Worm (Caenorhabditis elegans) whole organism, L3 larva: ENCODE data around the gene smz-1.
A peak's percentile ranks its signal among the peaks of the same experiment; 100 is the strongest.

Experiments
- ZK546.5 ChIP-seq: sonication (generic microtip); optimal IDR thresholded peaks from 2 replicates; lab custom pipeline; 2017; ENCODE audit warnings: missing biosample characterization, missing genetic modification characterization
- aly-2 ChIP-seq: fragments of 150-350 bp; optimal IDR thresholded peaks from 2 replicates; lab custom pipeline; 2014; ENCODE audit warnings: missing biosample characterization, missing genetic modification characterization
- ama-1 ChIP-seq: fragments of 150-350 bp; optimal IDR thresholded peaks from 2 replicates; lab custom pipeline; 2018
- ceh-28 ChIP-seq: fragments of 150-350 bp; optimal IDR thresholded peaks from 2 replicates; lab custom pipeline; 2014; ENCODE audit warnings: missing biosample characterization, missing genetic modification reagents, missing genetic modification characterization
- ceh-82 ChIP-seq: fragments of 150-350 bp; optimal IDR thresholded peaks from 2 replicates; lab custom pipeline; 2014; ENCODE audit warnings: missing biosample characterization, missing genetic modification characterization
- ceh-9 ChIP-seq: sonication (generic microtip); optimal IDR thresholded peaks from 2 replicates; lab custom pipeline; 2018; ENCODE audit warnings: missing biosample characterization, missing genetic modification characterization
- daf-12 ChIP-seq: fragments of 150-350 bp; optimal IDR thresholded peaks from 2 replicates; lab custom pipeline; 2014; ENCODE audit warnings: missing biosample characterization, missing genetic modification reagents, missing genetic modification characterization
- egl-27 ChIP-seq: sonication (generic microtip); optimal IDR thresholded peaks from 4 replicates; lab custom pipeline; 2017; ENCODE audit warnings: missing biosample characterization, missing genetic modification reagents, missing genetic modification characterization
- egl-5 ChIP-seq: fragments of 150-350 bp; optimal IDR thresholded peaks from 2 replicates; lab custom pipeline; 2017; ENCODE audit warnings: missing biosample characterization, missing genetic modification reagents, missing genetic modification characterization, inconsistent platforms
- elt-1 ChIP-seq: fragments of 150-350 bp; optimal IDR thresholded peaks from 2 replicates; lab custom pipeline; 2014; ENCODE audit warnings: missing biosample characterization, missing genetic modification characterization
- elt-2 ChIP-seq: sonication (generic microtip); optimal IDR thresholded peaks from 2 replicates; lab custom pipeline; 2016; ENCODE audit warnings: missing genetic modification reagents, mild to moderate bottlenecking, missing genetic modification characterization, missing compliant biosample characterization
- fkh-10 ChIP-seq: sonication (generic microtip); optimal IDR thresholded peaks from 2 replicates; lab custom pipeline; 2017; ENCODE audit warnings: missing biosample characterization, missing genetic modification reagents, missing genetic modification characterization
- fos-1 ChIP-seq: fragments of 150-350 bp; optimal IDR thresholded peaks from 2 replicates; lab custom pipeline; 2014; ENCODE audit warnings: missing biosample characterization, missing genetic modification characterization
- hmg-11 ChIP-seq: sonication (generic microtip); optimal IDR thresholded peaks from 2 replicates; lab custom pipeline; 2016; ENCODE audit warnings: missing genetic modification characterization, missing compliant biosample characterization
- jun-1 ChIP-seq: fragments of 150-350 bp; optimal IDR thresholded peaks from 2 replicates; lab custom pipeline; 2014; ENCODE audit warnings: missing biosample characterization, missing genetic modification reagents, missing genetic modification characterization
- lin-39 ChIP-seq: fragments of 150-350 bp; optimal IDR thresholded peaks from 2 replicates; lab custom pipeline; 2018; ENCODE audit warnings: missing biosample characterization, missing genetic modification reagents, missing genetic modification characterization
- lsy-12 ChIP-seq: sonication (generic microtip); optimal IDR thresholded peaks from 2 replicates; lab custom pipeline; 2016; ENCODE audit warnings: mild to moderate bottlenecking, missing genetic modification characterization, missing compliant biosample characterization
- mml-1 ChIP-seq: fragments of 150-350 bp; sonication (generic microtip); optimal IDR thresholded peaks from 3 replicates; lab custom pipeline; 2014; ENCODE audit warnings: missing biosample characterization, missing genetic modification characterization
- nfya-1 ChIP-seq: sonication (generic microtip); optimal IDR thresholded peaks from 2 replicates; lab custom pipeline; 2017; ENCODE audit warnings: missing genetic modification characterization, mild to moderate bottlenecking, missing compliant biosample characterization, antibody characterized with exemption, moderate library complexity; ENCODE audit not compliant: insufficient read depth
- nhr-11 ChIP-seq: fragments of 150-350 bp; optimal IDR thresholded peaks from 2 replicates; lab custom pipeline; 2014; ENCODE audit warnings: missing biosample characterization, missing genetic modification characterization
- nhr-12 ChIP-seq: fragments of 150-350 bp; optimal IDR thresholded peaks from 2 replicates; lab custom pipeline; 2014; ENCODE audit warnings: missing biosample characterization, missing genetic modification characterization
- nhr-28 ChIP-seq: fragments of 150-350 bp; optimal IDR thresholded peaks from 2 replicates; lab custom pipeline; 2014; ENCODE audit warnings: missing biosample characterization, missing genetic modification characterization
- nhr-43 ChIP-seq: sonication (generic microtip); optimal IDR thresholded peaks from 2 replicates; lab custom pipeline; 2016; ENCODE audit warnings: mild to moderate bottlenecking, missing genetic modification characterization, missing compliant biosample characterization; ENCODE audit not compliant: poor library complexity, severe bottlenecking
- nhr-67 ChIP-seq: fragments of 150-350 bp; optimal IDR thresholded peaks from 2 replicates; lab custom pipeline; 2014; ENCODE audit warnings: missing biosample characterization, missing genetic modification characterization
- nhr-76 ChIP-seq: fragments of 150-350 bp; sonication (generic microtip); optimal IDR thresholded peaks from 5 replicates; lab custom pipeline; 2014; ENCODE audit warnings: missing biosample characterization, missing genetic modification characterization
- nhr-77 ChIP-seq: fragments of 150-350 bp; optimal IDR thresholded peaks from 2 replicates; lab custom pipeline; 2014; ENCODE audit warnings: missing biosample characterization, missing genetic modification characterization
- pha-4 ChIP-seq: fragments of 150-350 bp; optimal IDR thresholded peaks from 2 replicates; lab custom pipeline; 2014; ENCODE audit warnings: missing biosample characterization, missing genetic modification reagents, missing genetic modification characterization
- pqm-1 ChIP-seq: fragments of 150-350 bp; optimal IDR thresholded peaks from 2 replicates; lab custom pipeline; 2017; ENCODE audit warnings: missing biosample characterization, missing genetic modification characterization, inconsistent platforms
- sea-2 ChIP-seq: fragments of 150-350 bp; sonication (generic microtip); optimal IDR thresholded peaks from 4 replicates; lab custom pipeline; 2014; ENCODE audit warnings: missing biosample characterization, missing genetic modification reagents, missing genetic modification characterization
- skn-1 ChIP-seq: fragments of 150-350 bp; optimal IDR thresholded peaks from 2 replicates; lab custom pipeline; 2014; ENCODE audit warnings: missing biosample characterization, missing genetic modification characterization
- snpc-4 ChIP-seq: fragments of 150-350 bp; optimal IDR thresholded peaks from 2 replicates; lab custom pipeline; 2014; ENCODE audit warnings: missing biosample characterization, missing genetic modification characterization
- tbx-2 ChIP-seq: sonication (generic microtip); optimal IDR thresholded peaks from 2 replicates; lab custom pipeline; 2016; ENCODE audit warnings: mild to moderate bottlenecking, missing genetic modification characterization, missing compliant biosample characterization
- unc-39 ChIP-seq: sonication (generic microtip); optimal IDR thresholded peaks from 4 replicates; lab custom pipeline; 2017; ENCODE audit warnings: missing biosample characterization, missing genetic modification characterization
- unc-62 ChIP-seq: fragments of 150-350 bp; sonication (generic microtip); optimal IDR thresholded peaks from 4 replicates; lab custom pipeline; 2014; ENCODE audit warnings: missing biosample characterization, missing genetic modification reagents, missing genetic modification characterization
- zag-1 ChIP-seq: fragments of 150-350 bp; optimal IDR thresholded peaks from 2 replicates; lab custom pipeline; 2014; ENCODE audit warnings: missing biosample characterization, missing genetic modification characterization
- ztf-11 ChIP-seq: fragments of 150-350 bp; optimal IDR thresholded peaks from 2 replicates; lab custom pipeline; 2014; ENCODE audit warnings: missing biosample characterization, missing genetic modification characterization
- ztf-4 ChIP-seq: fragments of 150-350 bp; optimal IDR thresholded peaks from 2 replicates; lab custom pipeline; 2014; ENCODE audit warnings: missing biosample characterization, missing genetic modification characterization

The smz-1 gene

DNA sequence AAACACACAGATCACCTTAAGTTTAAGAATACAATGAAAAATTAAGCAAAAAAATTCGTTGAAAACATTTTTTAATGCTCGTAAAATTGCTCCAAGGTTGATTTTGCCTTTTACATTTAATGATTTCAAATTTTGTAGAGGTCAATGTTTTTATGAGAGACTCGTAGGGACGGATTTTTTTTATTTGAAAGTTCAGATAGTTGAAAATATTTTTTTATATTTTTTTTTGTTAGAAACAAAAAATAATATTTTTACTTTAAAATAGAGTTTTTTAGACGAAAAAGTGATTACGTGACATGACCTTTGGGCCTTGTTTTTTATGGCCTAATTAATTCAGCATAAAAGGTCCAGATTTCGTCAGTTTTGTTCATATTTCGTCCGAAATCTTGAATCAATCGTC, at the start of gene smz-1:
Gene smz-1 (plus strand): TSS at position 301 of the 400 bp plus-strand sequence.
- no peak for TF ChIP-seq ZK546.5 (tag; lab: Kevin White, UChicago)
- TF ChIP-seq egl-27 (tag; lab: Kevin White, UChicago), result no peak
- TF ChIP-seq nhr-77, result no peak
- no peak for TF ChIP-seq nhr-12 (tag; lab: Kevin White, UChicago)
- no peak for TF ChIP-seq egl-5 (tag; lab: Kevin White, UChicago)
- TF ChIP-seq mml-1 (tag; lab: Kevin White, UChicago), result no peak
- TF ChIP-seq lsy-12 (tag; lab: Kevin White, UChicago), result no peak
- TF ChIP-seq daf-12 (tag; lab: Kevin White, UChicago), result no peak
- TF ChIP-seq ztf-4, result no peak
- TF ChIP-seq pqm-1 (tag; lab: Kevin White, UChicago), result no peak
- TF ChIP-seq pha-4 (tag; lab: Kevin White, UChicago), result no peak

DNA sequence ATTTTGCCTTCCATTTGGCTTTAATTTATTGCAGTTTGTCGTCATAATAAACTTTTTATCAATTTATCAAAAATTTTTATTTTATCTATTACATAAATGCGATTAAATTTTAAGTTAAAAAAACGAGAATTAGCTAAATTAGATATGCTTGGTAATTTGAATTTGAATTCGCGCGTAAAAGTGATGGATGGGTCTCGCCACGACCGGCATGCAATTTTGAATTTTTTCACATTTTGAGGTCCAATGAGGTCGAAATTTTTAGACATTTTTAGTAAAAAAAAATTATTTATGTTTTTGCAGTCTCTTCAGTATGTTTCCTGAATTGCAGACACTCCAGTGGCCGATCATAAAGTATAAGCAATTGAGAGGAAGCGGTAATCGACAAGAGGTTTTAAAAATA, 46.2 kb upstream of the smz-1 start, which contains the start of gene dsb-1:
Gene dsb-1 (plus strand): TSS at position 301 of the 400 bp plus-strand sequence.
- no peak for TF ChIP-seq egl-27 (tag; lab: Kevin White, UChicago)
- no peak for TF ChIP-seq lin-39 (tag; lab: Kevin White, UChicago)
- no peak for TF ChIP-seq unc-62
- no peak for TF ChIP-seq ama-1 (lab: Kevin White, UChicago)
- TF ChIP-seq nhr-11 (tag; lab: Kevin White, UChicago), result no peak
- TF ChIP-seq sea-2 (GFP tag; lab: Kevin White, UChicago), result no peak
- TF ChIP-seq elt-1 (tag; lab: Kevin White, UChicago), result no peak
- TF ChIP-seq snpc-4 (tag; lab: Kevin White, UChicago), result no peak
- no peak for TF ChIP-seq elt-2 (tag; lab: Kevin White, UChicago)
- no peak for TF ChIP-seq mml-1 (tag; lab: Kevin White, UChicago)
- no peak for TF ChIP-seq ztf-4

DNA sequence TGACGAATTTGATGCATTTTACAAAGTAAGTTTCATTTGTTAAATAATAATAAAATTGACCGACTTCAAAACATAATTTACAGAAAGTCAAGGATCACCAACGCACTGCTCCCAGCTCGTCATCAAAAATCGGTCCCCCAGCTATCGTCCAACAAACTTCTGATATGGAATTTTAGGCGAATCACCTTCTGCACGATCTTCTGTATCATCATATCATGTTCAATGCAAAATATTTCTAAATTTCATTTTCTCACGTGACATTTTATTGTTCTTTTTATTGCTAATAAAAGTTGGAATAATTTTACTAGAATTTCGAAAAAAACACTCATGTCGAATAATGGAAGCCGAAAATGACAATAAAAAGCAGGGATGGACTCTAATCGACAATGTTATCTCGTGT, 44.7 kb upstream of the smz-1 start, which contains the start of gene acl-13:
Gene acl-13 (plus strand): TSS at position 301 of the 400 bp plus-strand sequence.
- TF ChIP-seq ZK546.5 (tag; lab: Kevin White, UChicago) (no peak), pha-4 (tag; lab: Kevin White, UChicago) (no peak), nhr-76 (tag; lab: Kevin White, UChicago) (no peak), nhr-11 (tag; lab: Kevin White, UChicago) (no peak), daf-12 (tag; lab: Kevin White, UChicago) (no peak), lsy-12 (tag; lab: Kevin White, UChicago) (no peak), pqm-1 (tag; lab: Kevin White, UChicago) (no peak), ceh-28 (no peak), ceh-9 (tag; lab: Kevin White, UChicago) (no peak), egl-27 (tag; lab: Kevin White, UChicago) (no peak), ceh-82 (tag; lab: Kevin White, UChicago) (no peak), nhr-28 (tag; lab: Kevin White, UChicago) (no peak), tbx-2 (tag; lab: Kevin White, UChicago) (no peak), skn-1 (no peak), ztf-11 (no peak)

DNA sequence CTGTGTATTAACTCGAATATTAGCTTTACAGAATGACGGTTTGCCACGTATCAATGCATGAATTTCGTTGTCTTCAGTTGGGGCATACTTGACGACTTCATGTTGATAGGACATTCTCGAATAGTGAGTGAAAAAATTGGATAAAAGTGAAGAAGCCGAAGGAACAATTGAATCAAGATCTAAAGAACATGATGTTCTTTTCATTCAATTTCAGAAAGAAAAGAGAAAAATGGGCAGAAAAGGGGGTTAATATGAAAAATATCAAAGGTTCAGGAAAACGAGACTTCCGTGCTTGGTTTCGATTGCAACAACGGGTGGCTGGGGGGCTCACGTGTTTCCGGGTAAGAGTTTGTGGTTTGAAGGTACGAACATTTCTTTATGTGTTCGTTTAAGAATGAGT, 40.2 kb upstream of the smz-1 start:
- peak; percentile 71 for TF ChIP-seq fkh-10 (GFP tag; lab: Kevin White, UChicago)
- no peak for TF ChIP-seq nhr-77

DNA sequence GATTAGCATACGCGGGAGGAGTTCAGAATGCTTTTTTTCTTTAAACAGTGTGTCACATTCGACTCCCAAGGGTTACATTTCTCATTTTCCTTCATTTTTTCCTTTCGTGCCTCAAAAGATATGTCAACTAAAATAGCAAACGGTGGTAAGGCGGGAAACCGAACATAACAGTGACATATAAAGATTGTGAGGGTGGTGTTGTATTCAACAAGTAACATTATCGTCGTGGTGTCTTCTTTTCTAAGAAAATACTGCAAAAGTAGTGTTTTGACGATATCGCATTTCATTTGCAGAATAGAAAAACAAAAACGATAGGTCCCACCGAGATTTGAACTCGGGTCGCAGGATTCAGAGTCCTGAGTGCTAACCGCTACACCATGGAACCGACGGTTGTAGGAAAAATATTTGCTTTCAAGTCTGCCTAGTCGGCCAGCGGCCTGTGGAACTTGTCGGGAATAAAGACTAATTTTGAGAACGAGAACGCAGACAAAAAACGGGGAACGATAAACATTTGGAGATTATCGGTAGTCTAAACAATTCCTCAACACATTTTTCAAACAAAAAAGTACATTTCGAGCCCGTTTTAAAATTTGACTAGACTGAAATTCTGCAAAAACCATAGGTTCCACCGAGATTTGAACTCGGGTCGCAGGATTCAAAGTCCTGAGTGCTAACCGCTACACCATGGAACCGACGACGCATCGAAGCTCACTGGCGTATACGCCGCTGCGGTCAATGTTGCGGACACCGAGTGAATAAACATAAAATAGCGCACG, 38.0 kb upstream of the smz-1 start:
- TF ChIP-seq elt-2 (tag; lab: Kevin White, UChicago) (peak; percentile 26), hmg-11 (tag; lab: Kevin White, UChicago) (peak; percentile 35), unc-39 (no peak)
- TF ChIP-seq, all 47 proteins: peak for 2

DNA sequence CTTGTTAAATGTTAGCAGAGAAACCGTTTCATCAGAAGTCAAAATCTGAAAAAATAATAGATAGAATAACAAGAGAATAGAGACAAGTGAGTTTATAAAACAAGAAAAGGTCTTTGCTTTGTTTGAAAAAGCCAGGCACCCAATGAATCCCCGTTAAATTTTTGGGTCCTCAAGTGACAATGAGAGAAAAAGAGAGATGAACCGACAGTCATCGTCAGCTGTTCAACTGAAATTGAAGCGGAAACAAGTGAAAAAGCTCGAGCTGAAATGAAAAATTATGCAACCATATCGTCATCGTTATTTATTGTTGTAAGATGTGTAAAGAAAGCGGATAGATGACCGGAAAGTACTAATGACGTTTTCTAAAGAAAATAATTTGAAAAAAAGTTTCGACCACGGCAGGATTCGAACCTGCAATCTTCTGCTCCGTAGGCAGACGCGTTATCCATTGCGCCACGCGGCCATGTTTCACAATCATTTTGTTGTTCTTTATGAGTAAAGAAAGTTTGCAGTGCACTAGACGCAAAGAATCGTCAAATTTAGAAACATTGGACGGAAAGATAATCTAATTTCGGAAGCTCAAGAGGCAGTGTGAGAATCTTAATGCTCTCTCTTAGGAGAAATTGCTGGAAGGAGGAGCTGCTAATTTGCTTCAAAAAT, 37.2 kb upstream of the smz-1 start, which contains the start of gene F08G5.3:
Gene F08G5.3 (minus strand): TSS at position 51 of the 660 bp plus-strand sequence.
- TF ChIP-seq fos-1 (tag; lab: Kevin White, UChicago) (no peak), jun-1 (tag; lab: Kevin White, UChicago) (no peak), sea-2 (GFP tag; lab: Kevin White, UChicago) (no peak), nhr-11 (tag; lab: Kevin White, UChicago) (peak; percentile 40), elt-2 (tag; lab: Kevin White, UChicago) (peak; percentile 49), nhr-76 (tag; lab: Kevin White, UChicago) (no peak), zag-1 (tag; lab: Kevin White, UChicago) (no peak), nhr-77 (no peak), mml-1 (tag; lab: Kevin White, UChicago) (no peak), ceh-9 (tag; lab: Kevin White, UChicago) (peak; percentile 42), unc-62 (no peak), tbx-2 (tag; lab: Kevin White, UChicago) (peak; percentile 32), ztf-11 (no peak), nhr-12 (tag; lab: Kevin White, UChicago) (no peak), nhr-43 (peak; percentile 73), ZK546.5 (tag; lab: Kevin White, UChicago) (no peak), pha-4 (tag; lab: Kevin White, UChicago) (peak; percentile 34), nfya-1 (tag; lab: Kevin White, UChicago) (peak; percentile 37), aly-2 (tag; lab: Kevin White, UChicago) (no peak), egl-27 (tag; lab: Kevin White, UChicago) (no peak), ama-1 (lab: Kevin White, UChicago) (no peak), pqm-1 (tag; lab: Kevin White, UChicago) (peak; percentile 9), nhr-67 (tag; lab: Kevin White, UChicago) (no peak)
